Worm (Caenorhabditis elegans): ENCODE data around the gene Y17G9B.11.

DNA sequence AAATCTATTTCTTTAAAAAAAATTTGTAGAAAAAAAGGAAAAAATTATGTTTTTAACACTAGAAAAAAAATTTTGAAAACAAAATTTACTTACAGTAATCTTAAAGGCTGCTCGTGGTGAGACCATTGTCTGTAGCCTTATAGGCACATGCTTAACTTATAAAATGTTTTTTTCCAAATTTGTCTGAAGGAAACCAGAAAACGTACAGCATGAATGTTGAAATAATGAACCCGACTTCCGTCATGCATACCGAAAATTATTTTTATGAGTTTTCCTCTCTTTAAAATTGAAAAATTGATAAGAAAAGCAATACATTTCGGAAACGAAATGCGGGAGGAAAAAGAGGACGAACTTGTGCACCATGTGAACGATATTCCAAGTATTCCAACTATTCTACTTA is 15.4 kb downstream of the Y17G9B.11 start, which contains the start of gene R11E3.2:
- TF ChIP-seq unc-3 (GFP tag; conservative IDR thresholded peaks at IDR 0.05): no peak
- no peak for TF ChIP-seq unc-3 (tag; optimal IDR thresholded peaks at IDR 0.05)
- no peak for TF ChIP-seq elt-2 (tag; optimal IDR thresholded peaks at IDR 0.05)
- TF ChIP-seq ttx-3 (tag; optimal IDR thresholded peaks at IDR 0.05): no peak
- no peak for TF ChIP-seq rnt-1 (tag; optimal IDR thresholded peaks at IDR 0.05)
- TF ChIP-seq F13H6.1 (tag; optimal IDR thresholded peaks at IDR 0.05): no peak
- no peak for TF ChIP-seq C38D4.7 (GFP tag; optimal IDR thresholded peaks at IDR 0.05)
- TF ChIP-seq fax-1 (tag; optimal IDR thresholded peaks at IDR 0.05): no peak
- TF ChIP-seq odd-2 (tag; optimal IDR thresholded peaks at IDR 0.05): no peak
- TF ChIP-seq ceh-31 (tag; optimal IDR thresholded peaks at IDR 0.05): no peak
- TF ChIP-seq pha-4 (tag; optimal IDR thresholded peaks at IDR 0.05): no peak
- TF ChIP-seq fkh-10 (GFP tag; optimal IDR thresholded peaks at IDR 0.05): no peak
- no peak for TF ChIP-seq pha-2 (tag; optimal IDR thresholded peaks at IDR 0.05)
- TF ChIP-seq madf-2 (tag; optimal IDR thresholded peaks at IDR 0.05): no peak

Measured in whole organism, late embryonic.